Worm (Caenorhabditis elegans): ENCODE data around the gene H40L08.3.

- TF ChIP-seq elt-3 (tag; optimal IDR thresholded peaks at IDR 0.05) (no peak), lin-13 (tag; optimal IDR thresholded peaks at IDR 0.05) (no peak), nhr-28 (tag; optimal IDR thresholded peaks at IDR 0.05) (no peak), unc-39 (tag; optimal IDR thresholded peaks at IDR 0.05) (no peak), sptf-1 (tag; optimal IDR thresholded peaks at IDR 0.05) (no peak), ham-2 (GFP tag; optimal IDR thresholded peaks at IDR 0.05) (no peak), unc-62 (GFP tag; optimal IDR thresholded peaks at IDR 0.05) (no peak), drap-1 (GFP tag; optimal IDR thresholded peaks at IDR 0.05) (no peak), nhr-2 (tag; optimal IDR thresholded peaks at IDR 0.05) (no peak), blmp-1 (tag; optimal IDR thresholded peaks at IDR 0.05) (no peak), mab-5 (tag; optimal IDR thresholded peaks at IDR 0.05) (no peak), nhr-12 (tag; optimal IDR thresholded peaks at IDR 0.05) (no peak), cnd-1 (tag; optimal IDR thresholded peaks at IDR 0.05) (peak; percentile 78)
Measured at ce11 chrX:15115748-15116147, 39.9 kb upstream of the H40L08.3 start.

Measured in whole organism, mixed stage, embryonic.